Fruit fly (Drosophila melanogaster): ENCODE results near the gene Eig71Ee.

Gene Eig71Ee

dm6 chr3L:15646182-15646581 lies 9.6 kb downstream of the Eig71Ee start:
- TF ChIP-seq CG8478 (optimal IDR thresholded peaks at IDR 0.05): no peak
- no peak for TF ChIP-seq Dll (optimal IDR thresholded peaks at IDR 0.05)
- no peak for TF ChIP-seq pan (optimal IDR thresholded peaks at IDR 0.05)
- no peak for TF ChIP-seq usp (GFP tag; optimal IDR thresholded peaks at IDR 0.05)
- TF ChIP-seq EcR (GFP tag; optimal IDR thresholded peaks at IDR 0.05): no peak
- TF ChIP-seq psq (optimal IDR thresholded peaks at IDR 0.05): no peak

dm6 chr3L:15641590-15642019 lies 14.2 kb downstream of the Eig71Ee start:
- TF ChIP-seq psq (optimal IDR thresholded peaks at IDR 0.05) (no peak), EcR (GFP tag; optimal IDR thresholded peaks at IDR 0.05) (no peak), Dll (optimal IDR thresholded peaks at IDR 0.05) (no peak), usp (GFP tag; optimal IDR thresholded peaks at IDR 0.05) (no peak), pan (optimal IDR thresholded peaks at IDR 0.05) (no peak), CG8478 (optimal IDR thresholded peaks at IDR 0.05) (no peak)

- TF ChIP-seq psq (optimal IDR thresholded peaks at IDR 0.05) (no peak), pan (optimal IDR thresholded peaks at IDR 0.05) (no peak), EcR (GFP tag; optimal IDR thresholded peaks at IDR 0.05) (no peak)
Measured at dm6 chr3L:15639978-15640377, 15.8 kb downstream of the Eig71Ee start.

- no peak for TF ChIP-seq Dll (optimal IDR thresholded peaks at IDR 0.05)
- TF ChIP-seq pan (optimal IDR thresholded peaks at IDR 0.05): no peak
- no peak for TF ChIP-seq psq (optimal IDR thresholded peaks at IDR 0.05)
- no peak for TF ChIP-seq CG8478 (optimal IDR thresholded peaks at IDR 0.05)
- TF ChIP-seq EcR (GFP tag; optimal IDR thresholded peaks at IDR 0.05): no peak
Measured at dm6 chr3L:15638524-15638923, 17.3 kb downstream of the Eig71Ee start.

- TF ChIP-seq pan (optimal IDR thresholded peaks at IDR 0.05): no peak
- TF ChIP-seq CG8478 (optimal IDR thresholded peaks at IDR 0.05): no peak
- no peak for TF ChIP-seq EcR (GFP tag; optimal IDR thresholded peaks at IDR 0.05)
- TF ChIP-seq usp (GFP tag; optimal IDR thresholded peaks at IDR 0.05): no peak
- no peak for TF ChIP-seq Dll (optimal IDR thresholded peaks at IDR 0.05)
- TF ChIP-seq psq (optimal IDR thresholded peaks at IDR 0.05): no peak
Measured at dm6 chr3L:15637618-15638017, 18.2 kb downstream of the Eig71Ee start.

- TF ChIP-seq EcR (GFP tag; optimal IDR thresholded peaks at IDR 0.05) (no peak), pan (optimal IDR thresholded peaks at IDR 0.05) (no peak), usp (GFP tag; optimal IDR thresholded peaks at IDR 0.05) (no peak), CG8478 (optimal IDR thresholded peaks at IDR 0.05) (no peak), Dll (optimal IDR thresholded peaks at IDR 0.05) (no peak), psq (optimal IDR thresholded peaks at IDR 0.05) (no peak)
Measured at dm6 chr3L:15636978-15637377, 18.8 kb downstream of the Eig71Ee start.

dm6 chr3L:15636359-15636758 lies 19.5 kb downstream of the Eig71Ee start:
- TF ChIP-seq CG8478 (optimal IDR thresholded peaks at IDR 0.05) (no peak), EcR (GFP tag; optimal IDR thresholded peaks at IDR 0.05) (no peak), Dll (optimal IDR thresholded peaks at IDR 0.05) (no peak), usp (GFP tag; optimal IDR thresholded peaks at IDR 0.05) (no peak), psq (optimal IDR thresholded peaks at IDR 0.05) (no peak), pan (optimal IDR thresholded peaks at IDR 0.05) (no peak)

- no peak for TF ChIP-seq EcR (GFP tag; optimal IDR thresholded peaks at IDR 0.05)
- TF ChIP-seq psq (optimal IDR thresholded peaks at IDR 0.05): no peak
- TF ChIP-seq pan (optimal IDR thresholded peaks at IDR 0.05): no peak
- no peak for TF ChIP-seq CG8478 (optimal IDR thresholded peaks at IDR 0.05)
- TF ChIP-seq Dll (optimal IDR thresholded peaks at IDR 0.05): no peak
- TF ChIP-seq usp (GFP tag; optimal IDR thresholded peaks at IDR 0.05): no peak
Measured at dm6 chr3L:15634368-15635075, 21.3 kb downstream of the Eig71Ee start.

- TF ChIP-seq Dll (optimal IDR thresholded peaks at IDR 0.05): no peak
- no peak for TF ChIP-seq pan (optimal IDR thresholded peaks at IDR 0.05)
- no peak for TF ChIP-seq CG8478 (optimal IDR thresholded peaks at IDR 0.05)
Measured at dm6 chr3L:15632653-15633052, 23.2 kb downstream of the Eig71Ee start.

dm6 chr3L:15631067-15631466 lies 24.7 kb downstream of the Eig71Ee start:
- TF ChIP-seq psq (optimal IDR thresholded peaks at IDR 0.05): no peak
- TF ChIP-seq Dll (optimal IDR thresholded peaks at IDR 0.05): no peak
- TF ChIP-seq EcR (GFP tag; optimal IDR thresholded peaks at IDR 0.05): no peak
- no peak for TF ChIP-seq usp (GFP tag; optimal IDR thresholded peaks at IDR 0.05)
- TF ChIP-seq pan (optimal IDR thresholded peaks at IDR 0.05): no peak
- TF ChIP-seq CG8478 (optimal IDR thresholded peaks at IDR 0.05): no peak

- TF ChIP-seq usp (GFP tag; optimal IDR thresholded peaks at IDR 0.05): no peak
- no peak for TF ChIP-seq CG8478 (optimal IDR thresholded peaks at IDR 0.05)
- TF ChIP-seq Dll (optimal IDR thresholded peaks at IDR 0.05): no peak
- TF ChIP-seq pan (optimal IDR thresholded peaks at IDR 0.05): no peak
- no peak for TF ChIP-seq psq (optimal IDR thresholded peaks at IDR 0.05)
- no peak for TF ChIP-seq EcR (GFP tag; optimal IDR thresholded peaks at IDR 0.05)
Measured at dm6 chr3L:15627295-15627694, 28.5 kb downstream of the Eig71Ee start.

- TF ChIP-seq Dll (optimal IDR thresholded peaks at IDR 0.05): no peak
- peak; percentile 43 to 81 for TF ChIP-seq EcR (GFP tag; optimal IDR thresholded peaks at IDR 0.05)
Measured at dm6 chr3L:15625676-15626414, 30.0 kb downstream of the Eig71Ee start.

Data from whole organism.